Worm (Caenorhabditis elegans) whole organism, dauer: Measurements from ENCODE around the gene clec-57.
"Not testable (repeated sequence)": the region's sequence is repeated elsewhere in the genome, so short reads cannot be mapped to it uniquely, and the experiment has no call there.

Source experiments
- unc-62 ChIP-seq: sonication (generic microtip); optimal IDR thresholded peaks from 2 replicates; lab custom pipeline; 2017; ENCODE audit warnings: missing biosample characterization, missing genetic modification reagents, missing genetic modification characterization

The clec-57 gene

ce11 chrV:14446453-14446852 is 22.6 kb upstream of the clec-57 start:
- TF ChIP-seq unc-62 (GFP tag; lab: Kevin White, UChicago) = no peak

- TF ChIP-seq unc-62 (GFP tag; lab: Kevin White, UChicago) = no peak
Observed at ce11 chrV:14447240-14447763, 21.7 kb upstream of the clec-57 start, which contains the start of the genes dlat-1 and fntb-1. dlat-1 (minus strand) TSS chrV:14447290. fntb-1 (plus strand) TSS chrV:14447651.

DNA sequence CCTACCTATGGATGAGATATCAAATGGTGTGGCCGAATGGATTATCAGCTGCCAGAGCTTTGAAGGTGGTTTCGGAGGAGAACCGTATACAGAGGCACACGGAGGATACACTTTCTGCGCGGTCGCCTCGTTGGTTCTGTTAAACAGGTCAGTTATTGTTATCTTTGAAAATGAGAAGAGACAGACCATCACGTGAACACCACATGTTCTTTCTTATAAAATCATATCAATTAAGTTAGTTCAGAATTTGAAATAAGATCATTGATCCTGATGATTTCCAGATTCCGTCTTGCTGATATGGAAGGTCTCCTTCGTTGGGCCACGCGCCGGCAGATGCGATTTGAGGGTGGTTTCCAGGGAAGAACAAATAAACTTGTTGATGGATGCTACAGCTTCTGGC is 20.4 kb upstream of the clec-57 start:
- TF ChIP-seq unc-62 (GFP tag; lab: Kevin White, UChicago) = no peak

DNA sequence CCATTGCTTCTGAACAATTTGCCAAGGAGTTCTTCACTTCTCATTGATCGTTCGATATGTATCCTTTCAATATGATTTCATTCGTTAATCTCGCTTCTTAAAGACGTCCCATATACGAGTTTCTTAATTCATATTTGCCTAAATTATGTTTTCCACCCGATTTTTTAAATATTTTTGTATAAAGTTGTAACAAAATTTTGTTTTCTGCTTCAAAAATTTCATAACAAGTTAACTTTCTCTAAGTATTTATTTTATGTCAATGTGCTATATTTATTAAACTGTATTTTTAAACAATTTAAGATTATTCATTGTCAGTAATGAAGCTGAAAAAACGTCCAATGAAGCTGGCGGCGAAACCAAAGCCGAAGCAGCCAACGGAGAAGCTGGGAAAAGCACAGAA is 19.6 kb upstream of the clec-57 start, which contains the start of gene F23B12.7:
TSS of gene F23B12.7 (plus strand) at position 301 of the 400 bp plus-strand sequence.
- no peak for TF ChIP-seq unc-62 (GFP tag; lab: Kevin White, UChicago)

DNA sequence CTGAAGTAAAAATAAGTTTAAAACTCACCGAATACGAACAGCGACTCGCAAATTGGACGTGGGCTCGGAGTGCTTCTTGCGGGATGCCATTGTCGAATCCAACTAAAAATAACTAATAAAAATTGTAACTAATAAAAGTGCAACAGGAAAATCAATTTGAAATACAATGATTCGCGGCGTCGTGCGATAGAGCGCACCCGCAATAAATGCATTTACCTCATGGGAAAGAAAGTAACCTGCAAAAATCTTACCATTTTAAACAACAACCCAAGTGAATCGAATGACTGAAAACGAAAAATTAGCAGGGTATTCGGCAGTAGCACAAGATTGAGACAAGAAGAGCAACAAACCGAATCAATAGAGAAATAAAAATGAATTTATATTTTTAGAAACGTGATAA is 12.4 kb upstream of the clec-57 start, which contains the start of gene bmk-1:
TSS of gene bmk-1 (minus strand) at position 359 of the 400 bp plus-strand sequence.
- no peak for TF ChIP-seq unc-62 (GFP tag; lab: Kevin White, UChicago)

ce11 chrV:14457070-14457469 is 12.0 kb upstream of the clec-57 start, which contains the start of gene coh-3:
coh-3 (plus strand) TSS chrV:14457422.
- TF ChIP-seq unc-62 (GFP tag; lab: Kevin White, UChicago) = no peak

- no peak for TF ChIP-seq unc-62 (GFP tag; lab: Kevin White, UChicago)
Observed at ce11 chrV:14460122-14460521, 8.9 kb upstream of the clec-57 start.

- TF ChIP-seq unc-62 (GFP tag; lab: Kevin White, UChicago) = no peak
Observed at ce11 chrV:14460615-14461102, 8.4 kb upstream of the clec-57 start, which contains the start of gene F08H9.2. F08H9.2 (plus strand) TSS chrV:14460665.

- no peak for TF ChIP-seq unc-62 (GFP tag; lab: Kevin White, UChicago)
Observed at ce11 chrV:14462653-14463052, 6.4 kb upstream of the clec-57 start.

- TF ChIP-seq unc-62 (GFP tag; lab: Kevin White, UChicago) = not testable (repeated sequence)
Observed at ce11 chrV:14463087-14463486, 5.9 kb upstream of the clec-57 start, which contains the start of gene F08H9.3. F08H9.3 (minus strand) TSS chrV:14463338.

- no peak for TF ChIP-seq unc-62 (GFP tag; lab: Kevin White, UChicago)
Observed at ce11 chrV:14464368-14464767, 4.7 kb upstream of the clec-57 start, which contains the start of gene F08H9.4. F08H9.4 (minus strand) TSS chrV:14464428.

DNA sequence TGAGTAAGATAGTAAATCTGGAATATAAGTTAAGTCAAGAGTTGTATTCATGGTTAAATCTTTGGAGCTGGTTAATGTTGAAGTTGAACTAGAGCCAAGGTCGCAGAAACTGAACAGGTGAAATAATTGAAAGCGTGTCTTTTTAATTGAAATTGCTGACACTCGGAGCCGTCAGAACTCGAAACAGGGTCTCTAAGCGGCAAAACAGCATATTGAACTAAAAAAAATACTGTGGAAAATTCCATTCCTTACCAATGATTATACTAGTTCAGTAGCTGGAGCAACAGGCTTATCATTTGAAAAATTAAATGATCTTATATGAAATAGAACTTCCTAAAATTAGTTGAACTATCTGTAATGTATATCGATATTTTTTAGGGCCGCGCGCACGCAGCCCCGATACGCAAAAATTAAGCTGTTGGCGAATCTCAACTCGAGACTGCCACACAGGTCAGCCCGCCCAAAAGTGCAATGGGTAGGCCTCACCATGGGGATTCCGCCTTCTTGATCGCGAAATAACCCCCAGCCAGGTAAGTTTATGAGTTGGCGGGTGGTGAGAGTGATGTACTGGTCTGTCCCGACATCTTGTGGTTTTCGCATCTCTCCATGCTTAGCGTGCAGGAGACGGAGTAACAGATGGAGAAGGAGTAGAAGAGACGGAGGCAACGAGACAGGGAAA is 696 bp upstream of the clec-57 start, which contains the start of gene srz-97:
TSS of gene srz-97 (minus strand) at position 51 of the 679 bp plus-strand sequence.
- no peak for TF ChIP-seq unc-62 (GFP tag; lab: Kevin White, UChicago)

DNA sequence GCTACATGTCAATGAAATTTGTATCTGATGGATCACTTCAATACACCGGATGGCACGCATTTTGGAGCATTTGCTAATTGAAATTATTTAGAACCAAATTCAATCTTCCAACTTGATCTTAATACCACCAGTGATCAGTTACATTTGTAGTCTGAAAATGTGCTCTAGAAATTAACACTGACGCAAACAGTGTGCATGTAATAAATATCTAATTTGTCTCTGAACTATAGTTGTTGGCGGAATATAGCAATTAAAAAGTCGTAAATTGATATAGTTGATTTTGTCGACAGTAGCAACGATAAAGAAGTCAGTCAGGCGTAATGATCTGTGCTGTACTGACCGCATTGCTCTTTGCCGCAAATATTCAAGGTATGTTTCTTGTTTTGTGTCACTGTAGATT is 3.2 kb downstream of the clec-57 start, which contains the start of gene clec-227:
TSS of gene clec-227 (plus strand) at position 301 of the 400 bp plus-strand sequence.
- TF ChIP-seq unc-62 (GFP tag; lab: Kevin White, UChicago) = no peak

DNA sequence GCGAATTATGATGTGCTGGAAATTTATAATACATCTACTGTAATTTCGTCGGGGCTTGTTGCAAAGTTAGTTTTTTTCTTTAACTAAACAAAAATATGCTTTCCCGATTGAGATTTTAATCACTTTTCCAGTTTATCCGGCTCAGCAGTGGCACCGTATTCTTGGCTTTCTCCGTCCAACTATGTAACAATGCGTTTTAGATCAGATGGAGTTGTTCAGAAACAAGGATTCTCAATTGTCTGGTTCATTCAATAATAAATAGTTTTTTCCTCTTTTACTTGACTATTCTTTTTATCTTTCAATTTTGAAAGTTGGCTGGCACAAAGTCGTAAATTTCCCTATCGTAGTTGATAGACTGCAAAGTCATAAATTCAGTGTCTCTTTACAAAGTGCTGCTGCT is 5.1 kb downstream of the clec-57 start, which contains the start of gene clec-56:
TSS of gene clec-56 (plus strand) at position 301 of the 400 bp plus-strand sequence.
- TF ChIP-seq unc-62 (GFP tag; lab: Kevin White, UChicago) = no peak

DNA sequence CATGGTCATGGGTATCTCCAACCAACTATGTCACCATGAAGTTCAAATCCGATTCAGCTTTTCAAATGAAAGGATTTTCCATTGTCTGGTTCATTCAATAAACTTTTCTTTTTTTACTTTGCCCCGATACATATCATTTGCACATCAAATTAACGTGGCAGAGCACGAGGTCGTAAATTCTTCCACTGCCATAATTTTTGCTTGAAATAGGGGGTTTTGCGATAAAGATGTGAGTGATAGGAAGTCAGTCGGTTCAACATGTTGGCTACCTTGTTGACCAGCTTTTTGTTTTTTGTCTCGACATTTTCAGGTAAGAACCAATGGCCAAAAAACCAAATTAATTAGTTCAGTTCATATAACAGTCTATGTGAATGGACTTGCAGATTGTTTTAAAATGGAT is 7.6 kb downstream of the clec-57 start, which contains the start of gene clec-54:
TSS of gene clec-54 (plus strand) at position 224 of the 400 bp plus-strand sequence.
- no peak for TF ChIP-seq unc-62 (GFP tag; lab: Kevin White, UChicago)

ce11 chrV:14478979-14479378 is 9.9 kb downstream of the clec-57 start, which contains the start of gene clec-55:
clec-55 (plus strand) TSS chrV:14479279.
- TF ChIP-seq unc-62 (GFP tag; lab: Kevin White, UChicago) = no peak
